Fruit fly (Drosophila melanogaster): ENCODE data around the gene CG2150.

The CG2150 gene

DNA sequence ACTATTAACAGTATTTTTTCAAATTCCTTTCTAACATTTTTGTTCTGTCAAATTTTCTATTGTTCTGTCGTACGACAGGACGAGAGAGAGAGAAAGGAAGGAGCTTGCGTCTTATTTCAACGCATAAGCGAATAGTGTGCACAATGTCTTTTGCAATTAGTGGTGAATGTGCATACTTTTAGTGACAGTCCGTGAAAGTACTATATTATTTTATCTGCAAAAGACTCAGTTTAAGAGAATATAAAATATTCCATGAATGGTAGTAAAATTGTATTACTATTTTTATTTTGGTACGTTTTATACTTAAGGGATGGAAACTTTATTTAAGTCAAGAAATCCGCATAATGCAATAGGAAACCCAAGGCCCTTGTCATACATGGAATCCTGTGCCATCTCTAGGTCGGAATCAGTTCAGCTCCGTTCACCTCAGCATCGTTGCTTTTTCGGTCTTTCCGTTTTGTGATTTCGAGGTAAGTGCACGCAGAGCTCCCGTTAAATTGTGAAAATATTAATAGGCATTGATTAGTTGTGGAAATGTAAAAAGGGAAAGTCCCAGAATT lies 26.4 kb downstream of the CG2150 start, which contains the start of gene eEF1alpha2 (continued):
- TF ChIP-seq CG13894 (tag; optimal IDR thresholded peaks at IDR 0.05) (no peak), CG15514 (GFP tag; optimal IDR thresholded peaks at IDR 0.05) (peak; percentile 98), dpn (GFP tag; optimal IDR thresholded peaks at IDR 0.05) (no peak), ewg (GFP tag; optimal IDR thresholded peaks at IDR 0.05) (no peak), bigmax (GFP tag; optimal IDR thresholded peaks at IDR 0.05) (no peak), MBD-R2 (GFP tag; IDR thresholded peaks at IDR 0.05) (no peak), pzg (GFP tag; optimal IDR thresholded peaks at IDR 0.05) (peak; percentile 12), CG9437 (GFP tag; optimal IDR thresholded peaks at IDR 0.05) (no peak), bcd (GFP tag; optimal IDR thresholded peaks at IDR 0.05) (no peak), jing (GFP tag; optimal IDR thresholded peaks at IDR 0.05) (no peak), BEAF-32 (GFP tag; optimal IDR thresholded peaks at IDR 0.05) (peak; percentile 47), sens (GFP tag) (peak; percentile 49), CG10431 (GFP tag; optimal IDR thresholded peaks at IDR 0.05) (peak; percentile 94), tin (GFP tag; optimal IDR thresholded peaks at IDR 0.05) (no peak), unc-4 (GFP tag; IDR thresholded peaks at IDR 0.05; ENCODE audit: partially characterized antibody) (0 out of 2 replicates have a peak, but pooled peaks have one; percentile 33), sima (GFP tag; optimal IDR thresholded peaks at IDR 0.05) (no peak), CG6765 (GFP tag; optimal IDR thresholded peaks at IDR 0.05) (no peak), hkb (optimal IDR thresholded peaks at IDR 0.05) (no peak), hkb (GFP tag; IDR thresholded peaks at IDR 0.05) (no peak), Pdp1 (GFP tag; optimal IDR thresholded peaks at IDR 0.05) (no peak), CG4404 (GFP tag; IDR thresholded peaks at IDR 0.05) (no peak), CG7372 (GFP tag; IDR thresholded peaks at IDR 0.05) (no peak), pita (GFP tag; optimal IDR thresholded peaks at IDR 0.05) (no peak), CG2120 (GFP tag; optimal IDR thresholded peaks at IDR 0.05) (peak; percentile 14), Bgb (GFP tag; IDR thresholded peaks at IDR 0.05; ENCODE audit: partially characterized antibody) (0 out of 2 replicates have a peak, but pooled peaks have one; percentile 30), ap (GFP tag; IDR thresholded peaks at IDR 0.05) (no peak), Elba2 (GFP tag; optimal IDR thresholded peaks at IDR 0.05) (peak; percentile 53), Stat92E (GFP tag; optimal IDR thresholded peaks at IDR 0.05) (no peak), Sry-δ (GFP tag; optimal IDR thresholded peaks at IDR 0.05) (peak; percentile 66), ttk (GFP tag; IDR thresholded peaks at IDR 0.05) (no peak), CG11247 (GFP tag; IDR thresholded peaks at IDR 0.05) (no peak), salm (tag; optimal IDR thresholded peaks at IDR 0.05) (no peak), CG30431 (GFP tag; optimal IDR thresholded peaks at IDR 0.05) (no peak), prd (optimal IDR thresholded peaks at IDR 0.05) (no peak), prd (GFP tag; IDR thresholded peaks at IDR 0.05) (peak; percentile 21; the same call in 1 of the 3 replicates), CG7839 (tag; optimal IDR thresholded peaks at IDR 0.05) (no peak), Scr (GFP tag; IDR thresholded peaks at IDR 0.05; ENCODE audit: partially characterized antibody) (peak; percentile 53), onecut (GFP tag; IDR thresholded peaks at IDR 0.05) (no peak), nmo (GFP tag; optimal IDR thresholded peaks at IDR 0.05) (no peak), Sry-β (GFP tag; optimal IDR thresholded peaks at IDR 0.05) (peak; percentile 31), CG6689 (GFP tag; IDR thresholded peaks at IDR 0.05) (peak; percentile 23; the same call in 1 of the 2 replicates), Med (GFP tag) (peak; percentile 56), sqz (GFP tag; optimal IDR thresholded peaks at IDR 0.05) (no peak), so (GFP tag; IDR thresholded peaks at IDR 0.05) (no peak), CG31441 (GFP tag; IDR thresholded peaks at IDR 0.05) (no peak), tgo (GFP tag; IDR thresholded peaks at IDR 0.05) (no peak), CG1603 (tag; optimal IDR thresholded peaks at IDR 0.05) (peak; percentile 12), tll (GFP tag; optimal IDR thresholded peaks at IDR 0.05) (no peak), Abd-B (GFP tag; optimal IDR thresholded peaks at IDR 0.05) (no peak), Doc3 (GFP tag; IDR thresholded peaks at IDR 0.05; ENCODE audit: partially characterized antibody) (0 out of 3 replicates have a peak, but pooled peaks have one; percentile 11)

Data from whole organism, embryonic.